Worm (Caenorhabditis elegans) whole organism, early embryonic: ENCODE results near the gene Y49F6B.12.

ENCODE experiments used
- B0310.2 ChIP-seq: sonication (generic microtip); optimal IDR thresholded peaks from 2 replicates; lab custom pipeline; 2016; ENCODE audit warnings: mild to moderate bottlenecking, missing genetic modification characterization, missing compliant biosample characterization
- F13C5.2 ChIP-seq: sonication (generic microtip); optimal IDR thresholded peaks from 2 replicates; lab custom pipeline; 2017; ENCODE audit warnings: mild to moderate bottlenecking, missing genetic modification characterization, inconsistent platforms, missing compliant biosample characterization
- ama-1 ChIP-seq: fragments of 150-350 bp; optimal IDR thresholded peaks from 2 replicates; lab custom pipeline; 2014
- ceh-13 ChIP-seq: fragments of 200-800 bp; sonication (Bioruptor generic); optimal IDR thresholded peaks from 2 replicates; lab custom pipeline; 2018; ENCODE audit warnings: mild to moderate bottlenecking, missing genetic modification characterization, missing compliant biosample characterization
- flt-1 ChIP-seq: fragments of 200-800 bp; sonication (Bioruptor generic); IDR thresholded peaks from 2 replicates; pipeline ENCODE4 v1.3.6; 2022; ENCODE audit warnings: missing genetic modification characterization, missing compliant biosample characterization
- hmbx-1 ChIP-seq: sonication (generic microtip); optimal IDR thresholded peaks from 2 replicates; lab custom pipeline; 2016; ENCODE audit warnings: mild to moderate bottlenecking, missing genetic modification characterization, missing compliant biosample characterization
- hmg-4 ChIP-seq: fragments of 200-800 bp; sonication (Bioruptor generic); optimal IDR thresholded peaks from 2 replicates; lab custom pipeline; 2018; ENCODE audit warnings: mild to moderate bottlenecking, missing genetic modification characterization, missing compliant biosample characterization
- hnd-1 ChIP-seq: sonication (generic microtip); optimal IDR thresholded peaks from 2 replicates; lab custom pipeline; 2016; ENCODE audit warnings: missing genetic modification characterization, missing compliant biosample characterization
- scrt-1 ChIP-seq: fragments of 200-800 bp; sonication (Bioruptor generic); IDR thresholded peaks from 2 replicates; pipeline ENCODE4 v1.3.6; 2022; ENCODE audit warnings: missing genetic modification characterization, missing compliant biosample characterization
- sea-1 ChIP-seq: fragments of 200-800 bp; sonication (Bioruptor generic); conservative IDR thresholded peaks from 2 replicates; pipeline ENCODE4 v1.3.6; 2022; ENCODE audit warnings: missing genetic modification characterization, missing compliant biosample characterization
- tbx-11 ChIP-seq: fragments of 200-800 bp; sonication (Bioruptor generic); IDR thresholded peaks from 2 replicates; pipeline ENCODE4 v1.3.6; 2022; ENCODE audit warnings: missing genetic modification characterization, missing compliant biosample characterization
- tbx-37 ChIP-seq: fragments of 200-800 bp; sonication (Bioruptor generic); conservative IDR thresholded peaks from 2 replicates; pipeline ENCODE4 v1.3.6; 2022; ENCODE audit warnings: missing genetic modification reagents, missing genetic modification characterization, missing compliant biosample characterization
- tra-4 ChIP-seq: sonication (generic microtip); optimal IDR thresholded peaks from 2 replicates; lab custom pipeline; 2017; ENCODE audit warnings: missing genetic modification characterization, missing compliant biosample characterization

DNA sequence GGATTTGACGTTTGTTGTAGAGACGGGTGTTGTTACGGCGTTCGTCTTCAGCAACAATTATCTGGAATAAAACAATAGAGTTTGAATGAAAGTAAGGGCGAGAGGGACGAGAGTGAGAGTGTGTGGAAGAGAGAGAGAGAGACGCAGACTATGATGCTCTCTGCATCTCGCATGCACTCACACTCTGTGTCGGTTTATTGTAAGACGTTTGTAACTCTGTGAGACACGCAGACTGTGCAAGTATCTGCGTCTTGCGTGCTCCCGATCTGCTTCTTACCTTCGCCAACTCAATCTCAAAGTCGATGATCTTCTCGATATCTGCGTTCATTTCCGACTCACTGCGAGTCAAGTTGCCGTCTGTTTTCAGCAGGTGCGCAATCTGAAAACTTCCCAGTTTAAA, 49.3 kb downstream of the Y49F6B.12 start:
- TF ChIP-seq scrt-1 (GFP tag; lab: Robert Waterston, UW) = no peak
- TF ChIP-seq F13C5.2 (tag; lab: Kevin White, UChicago) = no peak
- no peak for TF ChIP-seq tra-4 (tag; lab: Kevin White, UChicago)
- TF ChIP-seq ceh-13 (GFP tag; lab: Kevin White, UChicago) = no peak
- no peak for TF ChIP-seq ama-1
- no peak for TF ChIP-seq tbx-11
- TF ChIP-seq hnd-1 (tag; lab: Kevin White, UChicago) = no peak
- no peak for TF ChIP-seq tbx-37
- TF ChIP-seq B0310.2 (tag; lab: Kevin White, UChicago) = no peak
- no peak for TF ChIP-seq hmbx-1 (tag; lab: Kevin White, UChicago)
- TF ChIP-seq flt-1 (GFP tag; lab: Robert Waterston, UW) = no peak
- no peak for TF ChIP-seq sea-1 (GFP tag; lab: Robert Waterston, UW)
- no peak for TF ChIP-seq hmg-4
